Worm (Caenorhabditis elegans) whole organism, midembryonic: ENCODE results near the gene Y54F10AR.2.

Source experiments
- T22C8.4 ChIP-seq: fragments of 200-800 bp; sonication (Bioruptor generic); IDR thresholded peaks from 2 replicates; pipeline ENCODE4 v1.3.6; 2022; ENCODE audit warnings: missing genetic modification characterization, missing compliant biosample characterization
- cog-1 ChIP-seq: sonication (generic microtip); optimal IDR thresholded peaks from 2 replicates; lab custom pipeline; 2016; ENCODE audit warnings: missing genetic modification characterization, missing compliant biosample characterization
- flt-1 ChIP-seq: fragments of 200-800 bp; sonication (Bioruptor generic); IDR thresholded peaks from 2 replicates; pipeline ENCODE4 v1.3.6; 2022; ENCODE audit warnings: missing genetic modification characterization, missing compliant biosample characterization
- klf-2 ChIP-seq: fragments of 200-800 bp; sonication (Bioruptor generic); conservative IDR thresholded peaks from 2 replicates; pipeline ENCODE4 v1.3.6; 2022; ENCODE audit warnings: missing genetic modification reagents, missing genetic modification characterization, missing compliant biosample characterization
- med-1 ChIP-seq: sonication (generic microtip); optimal IDR thresholded peaks from 2 replicates; lab custom pipeline; 2017; ENCODE audit warnings: missing genetic modification characterization, mild to moderate bottlenecking, missing compliant biosample characterization, antibody characterized with exemption, missing genetic modification reagents; ENCODE audit not compliant: insufficient read depth
- ref-1 ChIP-seq: fragments of 200-800 bp; sonication (Bioruptor generic); conservative IDR thresholded peaks from 2 replicates; pipeline ENCODE4 v1.3.6; 2022; ENCODE audit warnings: missing genetic modification reagents, missing genetic modification characterization, missing compliant biosample characterization
- tab-1 ChIP-seq: fragments of 200-800 bp; sonication (Bioruptor generic); IDR thresholded peaks from 2 replicates; pipeline ENCODE4 v1.3.6; 2022; ENCODE audit warnings: missing genetic modification characterization, missing compliant biosample characterization
- ztf-23 ChIP-seq: fragments of 200-800 bp; sonication (Bioruptor generic); IDR thresholded peaks from 2 replicates; pipeline ENCODE4 v1.3.6; 2022; ENCODE audit warnings: missing genetic modification reagents, missing genetic modification characterization, missing compliant biosample characterization
- ztf-29 ChIP-seq: fragments of 200-800 bp; sonication (Bioruptor generic); IDR thresholded peaks from 2 replicates; pipeline ENCODE4 v1.3.6; 2022; ENCODE audit warnings: missing genetic modification reagents, missing genetic modification characterization, missing compliant biosample characterization

ce11 chrIII:2603671-2604070, 32.3 kb upstream of the Y54F10AR.2 start, which contains the start of gene Y71H2B.11:
- no peak for TF ChIP-seq flt-1 (GFP tag; lab: Robert Waterston, UW)
- TF ChIP-seq ref-1 (GFP tag; lab: Robert Waterston, UW) = no peak
- no peak for TF ChIP-seq med-1 (GFP tag; lab: Kevin White, UChicago)
- no peak for TF ChIP-seq ztf-29 (GFP tag; lab: Robert Waterston, UW)
- no peak for TF ChIP-seq T22C8.4 (GFP tag; lab: Robert Waterston, UW)
- TF ChIP-seq ztf-23 = no peak
- TF ChIP-seq tab-1 (GFP tag; lab: Robert Waterston, UW) = no peak
- no peak for TF ChIP-seq klf-2 (GFP tag; lab: Robert Waterston, UW)
- no peak for TF ChIP-seq cog-1 (tag; lab: Kevin White, UChicago)
